Worm (Caenorhabditis elegans) whole organism, L4 larva: ENCODE measurements around the gene ftr-1.

Source experiments
- F44E2.7 ChIP-seq: fragments of 200-800 bp; sonication (Bioruptor generic); IDR thresholded peaks from 2 replicates; pipeline ENCODE4 v2.1.2; 2022; ENCODE audit warnings: missing genetic modification characterization, missing compliant biosample characterization
- Y105C5A.15 ChIP-seq: fragments of 200-800 bp; sonication (Bioruptor generic); IDR thresholded peaks from 2 replicates; pipeline ENCODE4 v1.3.6; 2022; ENCODE audit warnings: missing genetic modification characterization, missing compliant biosample characterization
- ZK337.2 ChIP-seq: fragments of 200-800 bp; sonication (Bioruptor generic); IDR thresholded peaks from 2 replicates; pipeline ENCODE4 v1.3.6; 2022; ENCODE audit warnings: missing genetic modification reagents, missing genetic modification characterization, missing compliant biosample characterization
- aha-1 ChIP-seq: fragments of 150-350 bp; peaks from one replicate; lab custom pipeline; 2014; ENCODE audit warnings: missing biosample characterization, missing genetic modification characterization
- aly-2 ChIP-seq: sonication (generic microtip); optimal IDR thresholded peaks from 2 replicates; lab custom pipeline; 2018; ENCODE audit warnings: missing biosample characterization, missing genetic modification characterization
- ama-1 ChIP-seq: fragments of 150-350 bp; optimal IDR thresholded peaks from 2 replicates; lab custom pipeline; 2014; ENCODE audit warnings: inconsistent platforms, mixed read lengths
- attf-4 ChIP-seq: sonication (generic microtip); optimal IDR thresholded peaks from 3 replicates; lab custom pipeline; 2017; ENCODE audit warnings: missing biosample characterization, missing genetic modification characterization
- ceh-20 ChIP-seq: fragments of 200-800 bp; sonication (Bioruptor generic); IDR thresholded peaks from 2 replicates; pipeline ENCODE4 v1.3.6; 2022; ENCODE audit warnings: missing genetic modification reagents, missing genetic modification characterization, missing compliant biosample characterization
- ceh-32 ChIP-seq: sonication (generic microtip); optimal IDR thresholded peaks from 2 replicates; lab custom pipeline; 2016; ENCODE audit warnings: mild to moderate bottlenecking, missing genetic modification characterization, missing compliant biosample characterization; ENCODE audit not compliant: poor library complexity
- ctbp-1 ChIP-seq: fragments of 200-800 bp; sonication (Bioruptor generic); IDR thresholded peaks from 2 replicates; pipeline ENCODE4 v1.3.6; 2022; ENCODE audit warnings: missing genetic modification reagents, missing genetic modification characterization, missing compliant biosample characterization
- daf-16 ChIP-seq, 3 experiments: sonication (generic microtip); optimal IDR thresholded peaks; 2 replicates each; lab custom pipeline; 2016 to 2017; ENCODE audit warnings: missing genetic modification characterization in 3 of 3, missing genetic modification reagents in 3 of 3, mild to moderate bottlenecking in 2 of 3, missing compliant biosample characterization in 2 of 3, missing biosample characterization in 1 of 3, moderate library complexity in 1 of 3
- daf-8 ChIP-seq: fragments of 200-800 bp; sonication (Bioruptor generic); IDR thresholded peaks from 2 replicates; pipeline ENCODE4 v1.3.6; 2022; ENCODE audit warnings: missing genetic modification characterization, missing compliant biosample characterization
- dmd-6 ChIP-seq: fragments of 200-800 bp; sonication (Bioruptor generic); IDR thresholded peaks from 2 replicates; pipeline ENCODE4 v1.3.6; 2022; ENCODE audit warnings: missing genetic modification reagents, missing genetic modification characterization, missing compliant biosample characterization
- dpl-1 ChIP-seq: fragments of 150-350 bp; optimal IDR thresholded peaks from 2 replicates; lab custom pipeline; 2014; ENCODE audit warnings: missing biosample characterization, missing genetic modification reagents, missing genetic modification characterization
- dve-1 ChIP-seq: sonication (generic microtip); optimal IDR thresholded peaks from 2 replicates; lab custom pipeline; 2017; ENCODE audit warnings: antibody characterized with exemption, mild to moderate bottlenecking, missing genetic modification characterization, missing compliant biosample characterization; ENCODE audit not compliant: insufficient read depth
- egl-27 ChIP-seq: sonication (generic microtip); optimal IDR thresholded peaks from 3 replicates; lab custom pipeline; 2017; ENCODE audit warnings: missing biosample characterization, missing genetic modification reagents, missing genetic modification characterization
- egl-43 ChIP-seq: fragments of 200-800 bp; sonication (Bioruptor generic); IDR thresholded peaks from 2 replicates; pipeline ENCODE4 v1.3.6; 2022; ENCODE audit warnings: missing genetic modification reagents, missing genetic modification characterization, missing compliant biosample characterization
- hlh-11 ChIP-seq: fragments of 200-800 bp; sonication (Bioruptor generic); optimal IDR thresholded peaks from 2 replicates; lab custom pipeline; 2018; ENCODE audit warnings: mild to moderate bottlenecking, missing genetic modification characterization, missing compliant biosample characterization
- lim-7 ChIP-seq: fragments of 200-800 bp; sonication (Bioruptor generic); IDR thresholded peaks from 2 replicates; pipeline ENCODE4 v1.3.6; 2022; ENCODE audit warnings: missing genetic modification characterization, missing compliant biosample characterization
- lin-1 ChIP-seq: fragments of 200-800 bp; sonication (Bioruptor generic); IDR thresholded peaks from 2 replicates; pipeline ENCODE4 v1.3.6; 2022; ENCODE audit warnings: missing genetic modification reagents, missing genetic modification characterization, missing compliant biosample characterization
- lin-13 ChIP-seq: fragments of 150-350 bp; optimal IDR thresholded peaks from 2 replicates; lab custom pipeline; 2014; ENCODE audit warnings: missing biosample characterization, missing genetic modification reagents, missing genetic modification characterization
- lin-15B ChIP-seq: fragments of 150-350 bp; sonication (generic microtip); optimal IDR thresholded peaks from 3 replicates; lab custom pipeline; 2014; ENCODE audit warnings: missing biosample characterization, missing genetic modification characterization
- lin-38 ChIP-seq: fragments of 200-800 bp; sonication (Bioruptor generic); IDR thresholded peaks from 2 replicates; pipeline ENCODE4 v1.3.6; 2022; ENCODE audit warnings: missing genetic modification reagents, missing genetic modification characterization, missing compliant biosample characterization
- lsy-2 ChIP-seq, 2 experiments: fragments of 150-350 bp in 1 of 2; sonication (generic microtip) in 1 of 2; optimal IDR thresholded peaks; 2 replicates each; lab custom pipeline; 2014 to 2017; ENCODE audit warnings: missing biosample characterization in 2 of 2, missing genetic modification characterization in 2 of 2
- mes-2 ChIP-seq: sonication (generic microtip); optimal IDR thresholded peaks from 2 replicates; lab custom pipeline; 2016; ENCODE audit warnings: missing genotype, mild to moderate bottlenecking, missing genetic modification characterization, missing compliant biosample characterization; ENCODE audit not compliant: poor library complexity, severe bottlenecking
- nhr-10 ChIP-seq: fragments of 150-350 bp; optimal IDR thresholded peaks from 2 replicates; lab custom pipeline; 2014; ENCODE audit warnings: missing biosample characterization, missing genetic modification characterization
- nhr-102 ChIP-seq: sonication (generic microtip); optimal IDR thresholded peaks from 2 replicates; lab custom pipeline; 2016; ENCODE audit warnings: mild to moderate bottlenecking, missing genetic modification characterization, moderate library complexity, missing compliant biosample characterization
- nhr-28 ChIP-seq: fragments of 150-350 bp; optimal IDR thresholded peaks from 2 replicates; lab custom pipeline; 2014; ENCODE audit warnings: missing biosample characterization, missing genetic modification characterization
- nhr-6 ChIP-seq: fragments of 150-350 bp; optimal IDR thresholded peaks from 2 replicates; lab custom pipeline; 2014; ENCODE audit warnings: missing biosample characterization, missing genetic modification characterization
- pha-4 ChIP-seq, 2 experiments: fragments of 150-350 bp in 1 of 2; fragments of 200-800 bp in 1 of 2; sonication (Bioruptor generic) in 1 of 2; IDR thresholded peaks in 1 of 2; optimal IDR thresholded peaks in 1 of 2; 2 replicates each; pipeline versions ENCODE4 v1.3.6 to Lab custom; 2014 to 2022; ENCODE audit warnings: missing genetic modification characterization in 2 of 2, missing genetic modification reagents in 2 of 2, missing biosample characterization in 1 of 2, missing compliant biosample characterization in 1 of 2
- php-3 ChIP-seq: fragments of 200-800 bp; sonication (Bioruptor generic); IDR thresholded peaks from 2 replicates; pipeline ENCODE4 v1.3.6; 2022; ENCODE audit warnings: missing genetic modification reagents, missing genetic modification characterization, missing compliant biosample characterization
- rbr-2 ChIP-seq: sonication (generic microtip); optimal IDR thresholded peaks from 2 replicates; lab custom pipeline; 2016; ENCODE audit warnings: missing genotype, missing genetic modification characterization, missing compliant biosample characterization
- saeg-2 ChIP-seq: fragments of 200-800 bp; sonication (Bioruptor generic); IDR thresholded peaks from 2 replicates; pipeline ENCODE4 v1.3.6; 2022; ENCODE audit warnings: missing genetic modification reagents, missing genetic modification characterization, missing compliant biosample characterization
- sdz-12 ChIP-seq: fragments of 200-800 bp; sonication (Bioruptor generic); optimal IDR thresholded peaks from 2 replicates; lab custom pipeline; 2018; ENCODE audit warnings: mild to moderate bottlenecking, missing genetic modification characterization, missing compliant biosample characterization
- spr-1 ChIP-seq: sonication (generic microtip); optimal IDR thresholded peaks from 2 replicates; lab custom pipeline; 2016; ENCODE audit warnings: mild to moderate bottlenecking, missing genetic modification characterization, missing compliant biosample characterization
- tag-97 ChIP-seq: fragments of 200-800 bp; sonication (Bioruptor generic); IDR thresholded peaks from 2 replicates; pipeline ENCODE4 v1.3.6; 2022; ENCODE audit warnings: missing genetic modification characterization, missing compliant biosample characterization
- tra-1 ChIP-seq: fragments of 200-800 bp; sonication (Bioruptor generic); IDR thresholded peaks from 2 replicates; pipeline ENCODE4 v1.3.6; 2022; ENCODE audit warnings: missing genetic modification reagents, missing genetic modification characterization, missing compliant biosample characterization
- unc-62 ChIP-seq, 3 experiments: fragments of 150-350 bp in 1 of 3; sonication (generic microtip); optimal IDR thresholded peaks in 2 of 3; peaks in 1 of 3; 1 replicate in 1 of 3; 2 replicates in 2 of 3; lab custom pipeline; 2014 to 2017; ENCODE audit warnings: missing biosample characterization in 3 of 3, missing genetic modification characterization in 3 of 3, missing genetic modification reagents in 3 of 3, missing genotype in 1 of 3
- zag-1 ChIP-seq: fragments of 150-350 bp; optimal IDR thresholded peaks from 2 replicates; lab custom pipeline; 2014; ENCODE audit warnings: missing biosample characterization, missing genetic modification characterization
- zfp-3 ChIP-seq: fragments of 200-800 bp; sonication (Bioruptor generic); conservative IDR thresholded peaks from 2 replicates; pipeline ENCODE4 v1.3.6; 2022; ENCODE audit warnings: missing genetic modification reagents, missing genetic modification characterization, missing compliant biosample characterization
- zip-11 ChIP-seq: fragments of 200-800 bp; sonication (Bioruptor generic); IDR thresholded peaks from 2 replicates; pipeline ENCODE4 v1.3.6; 2022; ENCODE audit warnings: missing genetic modification characterization, missing compliant biosample characterization
- zip-2 ChIP-seq: fragments of 150-350 bp; optimal IDR thresholded peaks from 2 replicates; lab custom pipeline; 2014; ENCODE audit warnings: missing biosample characterization, missing genetic modification characterization

Gene ftr-1

ce11 chrV:20162290-20163104 is 34.3 kb upstream of the ftr-1 start (continued):
- TF ChIP-seq Y105C5A.15 (GFP tag; lab: Robert Waterston, UW) (0 out of 2 replicates have a peak, but pooled peaks have one; percentile 4), zag-1 (tag; lab: Kevin White, UChicago) (no peak), unc-62 (GFP tag; optimal IDR thresholded peaks at IDR 0.05 in 1 of 2; lab: Kevin White, UChicago) (no peak), unc-62 (tag; optimal IDR thresholded peaks at IDR 0.05; lab: Kevin White, UChicago) (no peak), lin-1 (GFP tag; lab: Robert Waterston, UW) (no peak), aha-1 (tag; lab: Kevin White, UChicago) (peak; percentile 28), ZK337.2 (GFP tag; lab: Robert Waterston, UW) (no peak), zfp-3 (GFP tag; lab: Robert Waterston, UW) (peak; percentile 90), zip-2 (peak; percentile 30), tra-1 (GFP tag; lab: Robert Waterston, UW) (no peak), egl-27 (tag; lab: Kevin White, UChicago) (no peak), F44E2.7 (GFP tag; lab: Robert Waterston, UW) (0 out of 2 replicates have a peak, but pooled peaks have one; percentile 2), aly-2 (tag; lab: Kevin White, UChicago) (no peak), spr-1 (tag; lab: Kevin White, UChicago) (no peak)

DNA sequence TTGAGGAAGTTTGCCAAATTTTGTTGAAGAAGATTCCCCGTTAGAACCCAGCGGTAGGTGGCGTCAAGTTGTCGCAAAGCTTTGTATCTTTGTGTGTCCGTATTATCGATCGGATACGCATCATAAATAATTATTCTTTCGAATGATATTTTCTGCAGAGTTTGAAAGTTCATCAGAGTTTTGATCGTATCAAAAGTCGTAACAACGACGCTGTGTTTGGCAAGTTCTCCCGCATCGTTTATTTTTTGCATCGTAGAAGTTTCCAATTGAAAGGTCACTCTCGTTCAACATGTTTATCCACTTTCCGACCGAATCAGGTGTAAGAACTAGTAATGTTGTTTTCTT is 33.7 kb upstream of the ftr-1 start:
- TF ChIP-seq dve-1 (tag; lab: Kevin White, UChicago) = peak; percentile 31
- peak; percentile 65 for TF ChIP-seq ama-1 (lab: Kevin White, UChicago)
- TF ChIP-seq tag-97 (GFP tag; lab: Robert Waterston, UW) = no peak
- no peak for TF ChIP-seq lsy-2 (tag; optimal IDR thresholded peaks at IDR 0.05; lab: Kevin White, UChicago)
- TF ChIP-seq pha-4 (GFP tag; IDR thresholded peaks at IDR 0.05; lab: Robert Waterston, UW) = no peak
- no peak for TF ChIP-seq pha-4 (tag; optimal IDR thresholded peaks at IDR 0.05; lab: Kevin White, UChicago)
- TF ChIP-seq aha-1 (tag; lab: Kevin White, UChicago) = peak; percentile 38
- TF ChIP-seq daf-16 (GFP tag; optimal IDR thresholded peaks at IDR 0.05; lab: Kevin White, UChicago) = no peak
- peak; percentile 51 for TF ChIP-seq daf-16 (tag; optimal IDR thresholded peaks at IDR 0.05; lab: Kevin White, UChicago)
- TF ChIP-seq saeg-2 (GFP tag; lab: Robert Waterston, UW) = peak; percentile 56; the same call in 1 of the 2 replicates
- no peak for TF ChIP-seq nhr-6 (tag; lab: Kevin White, UChicago)
- peak; percentile 90 for TF ChIP-seq zfp-3 (GFP tag; lab: Robert Waterston, UW)
- no peak for TF ChIP-seq nhr-102 (tag; lab: Kevin White, UChicago)
- peak; percentile 22; the same call in 1 of the 2 replicates for TF ChIP-seq tra-1 (GFP tag; lab: Robert Waterston, UW)
- no peak for TF ChIP-seq rbr-2 (tag; lab: Kevin White, UChicago)
- TF ChIP-seq ZK337.2 (GFP tag; lab: Robert Waterston, UW) = 0 out of 2 replicates have a peak, but pooled peaks have one; percentile 22
- peak; percentile 18 for TF ChIP-seq mes-2 (tag; lab: Kevin White, UChicago)
- 0 out of 2 replicates have a peak, but pooled peaks have one; percentile 10 for TF ChIP-seq ctbp-1 (GFP tag; lab: Robert Waterston, UW)
- TF ChIP-seq ceh-32 (tag; lab: Kevin White, UChicago) = no peak
- TF ChIP-seq dpl-1 = no peak
- peak; percentile 46; the same call in 1 of the 2 replicates for TF ChIP-seq lin-1 (GFP tag; lab: Robert Waterston, UW)
- no peak for TF ChIP-seq nhr-28 (tag; lab: Kevin White, UChicago)
- 0 out of 2 replicates have a peak, but pooled peaks have one; percentile 28 for TF ChIP-seq php-3 (GFP tag; lab: Robert Waterston, UW)
- no peak for TF ChIP-seq lin-15B (tag; lab: Kevin White, UChicago)
- no peak for TF ChIP-seq attf-4 (tag; lab: Kevin White, UChicago)
- TF ChIP-seq sdz-12 (GFP tag; lab: Kevin White, UChicago) = no peak
- no peak for TF ChIP-seq spr-1 (tag; lab: Kevin White, UChicago)
- 0 out of 2 replicates have a peak, but pooled peaks have one; percentile 23 for TF ChIP-seq lim-7
- no peak for TF ChIP-seq lin-13 (GFP tag; lab: Kevin White, UChicago)
- TF ChIP-seq zip-11 (GFP tag; lab: Robert Waterston, UW) = no peak
- no peak for TF ChIP-seq hlh-11 (tag; lab: Kevin White, UChicago)
- peak; percentile 7 for TF ChIP-seq nhr-10
- no peak for TF ChIP-seq ceh-20 (GFP tag; lab: Robert Waterston, UW)
- peak; percentile 16; the same call in 1 of the 2 replicates for TF ChIP-seq dmd-6 (GFP tag; lab: Robert Waterston, UW)
- TF ChIP-seq lin-38 (GFP tag; lab: Robert Waterston, UW) = peak; percentile 8
- no peak for TF ChIP-seq daf-8 (GFP tag; lab: Robert Waterston, UW)
- TF ChIP-seq egl-43 (GFP tag; lab: Robert Waterston, UW) = no peak
- TF ChIP-seq, all 104 proteins: peak for 16
